Worm (Caenorhabditis elegans) whole organism, midembryonic: ENCODE data around the gene raga-1.

Source experiments
- T22C8.4 ChIP-seq: fragments of 200-800 bp; sonication (Bioruptor generic); IDR thresholded peaks from 2 replicates; pipeline ENCODE4 v1.3.6; 2022; ENCODE audit warnings: missing genetic modification characterization, missing compliant biosample characterization
- cog-1 ChIP-seq: sonication (generic microtip); optimal IDR thresholded peaks from 2 replicates; lab custom pipeline; 2016; ENCODE audit warnings: missing genetic modification characterization, missing compliant biosample characterization
- flt-1 ChIP-seq: fragments of 200-800 bp; sonication (Bioruptor generic); IDR thresholded peaks from 2 replicates; pipeline ENCODE4 v1.3.6; 2022; ENCODE audit warnings: missing genetic modification characterization, missing compliant biosample characterization
- klf-2 ChIP-seq: fragments of 200-800 bp; sonication (Bioruptor generic); conservative IDR thresholded peaks from 2 replicates; pipeline ENCODE4 v1.3.6; 2022; ENCODE audit warnings: missing genetic modification reagents, missing genetic modification characterization, missing compliant biosample characterization
- med-1 ChIP-seq: sonication (generic microtip); optimal IDR thresholded peaks from 2 replicates; lab custom pipeline; 2017; ENCODE audit warnings: missing genetic modification characterization, mild to moderate bottlenecking, missing compliant biosample characterization, antibody characterized with exemption, missing genetic modification reagents; ENCODE audit not compliant: insufficient read depth
- ref-1 ChIP-seq: fragments of 200-800 bp; sonication (Bioruptor generic); conservative IDR thresholded peaks from 2 replicates; pipeline ENCODE4 v1.3.6; 2022; ENCODE audit warnings: missing genetic modification reagents, missing genetic modification characterization, missing compliant biosample characterization
- tab-1 ChIP-seq: fragments of 200-800 bp; sonication (Bioruptor generic); IDR thresholded peaks from 2 replicates; pipeline ENCODE4 v1.3.6; 2022; ENCODE audit warnings: missing genetic modification characterization, missing compliant biosample characterization
- ztf-23 ChIP-seq: fragments of 200-800 bp; sonication (Bioruptor generic); IDR thresholded peaks from 2 replicates; pipeline ENCODE4 v1.3.6; 2022; ENCODE audit warnings: missing genetic modification reagents, missing genetic modification characterization, missing compliant biosample characterization
- ztf-29 ChIP-seq: fragments of 200-800 bp; sonication (Bioruptor generic); IDR thresholded peaks from 2 replicates; pipeline ENCODE4 v1.3.6; 2022; ENCODE audit warnings: missing genetic modification reagents, missing genetic modification characterization, missing compliant biosample characterization

Gene raga-1

ce11 chrII:11301059-11301458 lies at the start of gene raga-1:
TSS of gene raga-1 (plus strand) at chrII:11301359.
- TF ChIP-seq med-1 (GFP tag; lab: Kevin White, UChicago), result no peak
- no peak for TF ChIP-seq cog-1
- TF ChIP-seq ref-1 (GFP tag; lab: Robert Waterston, UW), result no peak
- no peak for TF ChIP-seq klf-2
- TF ChIP-seq ztf-23 (GFP tag; lab: Robert Waterston, UW), result no peak
- no peak for TF ChIP-seq T22C8.4 (GFP tag; lab: Robert Waterston, UW)
- TF ChIP-seq ztf-29 (GFP tag; lab: Robert Waterston, UW), result no peak
- no peak for TF ChIP-seq flt-1
- no peak for TF ChIP-seq tab-1 (GFP tag; lab: Robert Waterston, UW)

- no peak for TF ChIP-seq ztf-23 (GFP tag; lab: Robert Waterston, UW)
- TF ChIP-seq med-1 (GFP tag; lab: Kevin White, UChicago), result no peak
- no peak for TF ChIP-seq tab-1 (GFP tag; lab: Robert Waterston, UW)
- TF ChIP-seq cog-1, result no peak
- no peak for TF ChIP-seq ztf-29 (GFP tag; lab: Robert Waterston, UW)
- no peak for TF ChIP-seq T22C8.4 (GFP tag; lab: Robert Waterston, UW)
- no peak for TF ChIP-seq klf-2
- TF ChIP-seq ref-1 (GFP tag; lab: Robert Waterston, UW), result no peak
- no peak for TF ChIP-seq flt-1
Measured at ce11 chrII:11255536-11255935, 45.6 kb upstream of the raga-1 start, which contains the start of gene T05B9.2. TSS of gene T05B9.2 (plus strand) at chrII:11255836.

- no peak for TF ChIP-seq flt-1
- TF ChIP-seq tab-1 (GFP tag; lab: Robert Waterston, UW), result no peak
- TF ChIP-seq med-1 (GFP tag; lab: Kevin White, UChicago), result no peak
- TF ChIP-seq cog-1, result no peak
- no peak for TF ChIP-seq ref-1 (GFP tag; lab: Robert Waterston, UW)
- no peak for TF ChIP-seq T22C8.4 (GFP tag; lab: Robert Waterston, UW)
- no peak for TF ChIP-seq ztf-29 (GFP tag; lab: Robert Waterston, UW)
- no peak for TF ChIP-seq ztf-23 (GFP tag; lab: Robert Waterston, UW)
- no peak for TF ChIP-seq klf-2
Measured at ce11 chrII:11259766-11260165, 41.4 kb upstream of the raga-1 start.

ce11 chrII:11261173-11261572 lies 40.0 kb upstream of the raga-1 start, which contains the start of gene T05B9.1:
TSS of gene T05B9.1 (minus strand) at chrII:11261192.
- TF ChIP-seq T22C8.4 (GFP tag; lab: Robert Waterston, UW) (no peak), klf-2 (no peak), ztf-29 (GFP tag; lab: Robert Waterston, UW) (no peak), flt-1 (no peak), med-1 (GFP tag; lab: Kevin White, UChicago) (no peak), tab-1 (GFP tag; lab: Robert Waterston, UW) (no peak), ztf-23 (GFP tag; lab: Robert Waterston, UW) (no peak), ref-1 (GFP tag; lab: Robert Waterston, UW) (no peak), cog-1 (no peak)

ce11 chrII:11268822-11269221 lies 32.3 kb upstream of the raga-1 start, which contains the start of gene cut-1:
TSS of gene cut-1 (plus strand) at chrII:11269122.
- TF ChIP-seq med-1 (GFP tag; lab: Kevin White, UChicago) (no peak), tab-1 (GFP tag; lab: Robert Waterston, UW) (no peak), T22C8.4 (GFP tag; lab: Robert Waterston, UW) (no peak), flt-1 (no peak), klf-2 (no peak), ref-1 (GFP tag; lab: Robert Waterston, UW) (no peak), cog-1 (no peak)

- TF ChIP-seq cog-1, result no peak
- no peak for TF ChIP-seq med-1 (GFP tag; lab: Kevin White, UChicago)
- TF ChIP-seq flt-1, result no peak
- no peak for TF ChIP-seq ztf-29 (GFP tag; lab: Robert Waterston, UW)
- no peak for TF ChIP-seq tab-1 (GFP tag; lab: Robert Waterston, UW)
- TF ChIP-seq klf-2, result no peak
- no peak for TF ChIP-seq ref-1 (GFP tag; lab: Robert Waterston, UW)
- TF ChIP-seq ztf-23 (GFP tag; lab: Robert Waterston, UW), result no peak
- no peak for TF ChIP-seq T22C8.4 (GFP tag; lab: Robert Waterston, UW)
Measured at ce11 chrII:11270829-11271228, 30.3 kb upstream of the raga-1 start.

DNA sequence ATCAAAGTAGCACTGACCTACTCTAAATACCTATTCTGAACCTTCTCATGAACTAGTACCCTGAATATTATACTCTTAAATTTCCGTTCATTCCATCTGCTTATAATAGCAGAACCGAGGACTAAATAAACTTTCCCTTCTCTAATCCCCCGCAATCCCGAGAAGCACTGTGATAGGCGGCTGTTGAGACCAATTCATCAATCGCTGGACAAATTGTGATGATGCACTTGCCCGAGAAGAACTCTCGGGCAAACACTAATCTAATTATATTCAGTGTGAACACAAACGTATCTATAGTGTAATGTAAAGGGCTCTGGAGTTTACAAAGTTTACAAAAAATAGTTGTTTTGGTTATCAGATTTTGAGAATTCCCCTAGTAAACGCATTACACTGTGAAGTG lies 26.3 kb upstream of the raga-1 start:
- TF ChIP-seq flt-1 (no peak), ztf-29 (GFP tag; lab: Robert Waterston, UW) (no peak), klf-2 (no peak), cog-1 (no peak), ztf-23 (GFP tag; lab: Robert Waterston, UW) (no peak), ref-1 (GFP tag; lab: Robert Waterston, UW) (no peak), tab-1 (GFP tag; lab: Robert Waterston, UW) (no peak), med-1 (GFP tag; lab: Kevin White, UChicago) (no peak), T22C8.4 (GFP tag; lab: Robert Waterston, UW) (no peak)

ce11 chrII:11275484-11275883 lies 25.7 kb upstream of the raga-1 start:
- TF ChIP-seq flt-1 (no peak), tab-1 (GFP tag; lab: Robert Waterston, UW) (no peak)

- TF ChIP-seq tab-1 (GFP tag; lab: Robert Waterston, UW) (no peak), ref-1 (GFP tag; lab: Robert Waterston, UW) (no peak), klf-2 (no peak), ztf-23 (GFP tag; lab: Robert Waterston, UW) (no peak), ztf-29 (GFP tag; lab: Robert Waterston, UW) (no peak), T22C8.4 (GFP tag; lab: Robert Waterston, UW) (no peak), flt-1 (no peak), med-1 (GFP tag; lab: Kevin White, UChicago) (no peak), cog-1 (no peak)
Measured at ce11 chrII:11276879-11277278, 24.3 kb upstream of the raga-1 start.

DNA sequence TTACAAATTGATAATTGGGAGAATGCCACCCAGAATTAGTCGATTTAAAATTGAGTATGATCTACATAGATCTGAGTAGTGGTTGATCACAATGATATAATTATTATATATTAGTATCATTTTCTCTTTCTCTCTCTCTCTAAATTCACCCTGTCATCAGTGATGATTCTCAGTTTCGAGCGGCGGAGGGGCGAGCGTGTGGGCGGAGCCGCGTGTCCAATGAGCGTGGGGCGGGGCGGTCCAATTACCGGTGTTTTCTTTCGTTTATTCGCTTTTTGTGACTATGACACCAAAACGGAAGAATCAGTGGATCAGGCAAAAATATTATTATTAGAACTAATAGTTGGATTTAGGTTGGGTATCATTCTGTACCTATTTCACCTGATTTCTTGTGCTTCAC lies 21.2 kb upstream of the raga-1 start:
- TF ChIP-seq cog-1, result no peak
- TF ChIP-seq ref-1 (GFP tag; lab: Robert Waterston, UW), result no peak
- no peak for TF ChIP-seq tab-1 (GFP tag; lab: Robert Waterston, UW)
- no peak for TF ChIP-seq ztf-29 (GFP tag; lab: Robert Waterston, UW)
- no peak for TF ChIP-seq flt-1
- TF ChIP-seq T22C8.4 (GFP tag; lab: Robert Waterston, UW), result no peak
- no peak for TF ChIP-seq ztf-23 (GFP tag; lab: Robert Waterston, UW)
- no peak for TF ChIP-seq klf-2
- no peak for TF ChIP-seq med-1 (GFP tag; lab: Kevin White, UChicago)
